Worm (Caenorhabditis elegans) whole organism, midembryonic: ENCODE measurements around the gene ccdc-149.

Experiments used
- klf-2 ChIP-seq: fragments of 200-800 bp; sonication (Bioruptor generic); conservative IDR thresholded peaks from 2 replicates; pipeline ENCODE4 v1.3.6; 2022; ENCODE audit warnings: missing genetic modification reagents, missing genetic modification characterization, missing compliant biosample characterization
- tab-1 ChIP-seq: fragments of 200-800 bp; sonication (Bioruptor generic); IDR thresholded peaks from 2 replicates; pipeline ENCODE4 v1.3.6; 2022; ENCODE audit warnings: missing genetic modification characterization, missing compliant biosample characterization
- ztf-23 ChIP-seq: fragments of 200-800 bp; sonication (Bioruptor generic); IDR thresholded peaks from 2 replicates; pipeline ENCODE4 v1.3.6; 2022; ENCODE audit warnings: missing genetic modification reagents, missing genetic modification characterization, missing compliant biosample characterization

DNA sequence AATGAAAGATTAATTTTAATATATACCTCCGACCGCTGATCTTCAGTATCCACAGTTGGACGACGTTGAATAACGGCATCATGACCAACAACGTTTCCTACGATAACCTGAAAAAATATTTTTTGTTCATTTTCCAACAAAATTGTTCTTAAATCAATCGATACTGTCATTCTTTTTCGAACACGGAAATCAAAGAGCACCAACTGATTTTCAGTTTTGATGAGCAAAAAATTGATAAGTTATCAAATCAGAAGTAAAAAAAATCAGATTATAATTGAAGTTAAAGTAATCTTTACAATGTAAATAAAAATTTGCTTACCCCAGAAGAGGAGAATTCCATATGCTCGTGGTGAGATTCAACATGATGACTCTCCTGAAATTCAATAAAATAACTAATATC lies 7.2 kb upstream of the ccdc-149 start:
- TF ChIP-seq tab-1 (GFP tag; lab: Robert Waterston, UW) (no peak), ztf-23 (GFP tag; lab: Robert Waterston, UW) (no peak), klf-2 (GFP tag; lab: Robert Waterston, UW) (no peak)
